Fruit fly (Drosophila melanogaster): ENCODE data around the gene mat.

dm6 chr3L:897080-897479 lies 5.6 kb upstream of the mat start, which contains the start of gene CG34057:
- TF ChIP-seq psq (optimal IDR thresholded peaks at IDR 0.05) (no peak), Sin3A (optimal IDR thresholded peaks at IDR 0.05) (no peak), insv (optimal IDR thresholded peaks at IDR 0.05) (no peak), ttk (optimal IDR thresholded peaks at IDR 0.05) (no peak)

All from Kc167 (cell line).